Worm (Caenorhabditis elegans) whole organism, mixed stage, embryonic: ENCODE measurements around the gene pud-3.

Experiments used
- ces-1 ChIP-seq: fragments of 150-350 bp; optimal IDR thresholded peaks from 2 replicates; lab custom pipeline; 2014; ENCODE audit warnings: missing biosample characterization, missing genetic modification reagents, missing genetic modification characterization
- elt-3 ChIP-seq: fragments of 150-350 bp; optimal IDR thresholded peaks from 2 replicates; lab custom pipeline; 2014; ENCODE audit warnings: missing biosample characterization, missing genetic modification characterization
- flh-1 ChIP-seq: fragments of 200-800 bp; sonication (Bioruptor generic); optimal IDR thresholded peaks from 2 replicates; lab custom pipeline; 2018; ENCODE audit warnings: mild to moderate bottlenecking, missing genetic modification characterization, moderate library complexity, missing compliant biosample characterization
- lsy-2 ChIP-seq: fragments of 150-350 bp; optimal IDR thresholded peaks from 2 replicates; lab custom pipeline; 2014; ENCODE audit warnings: missing biosample characterization, missing genetic modification characterization
- mab-5 ChIP-seq: fragments of 150-350 bp; optimal IDR thresholded peaks from 2 replicates; lab custom pipeline; 2014; ENCODE audit warnings: missing biosample characterization, missing genetic modification characterization
- mep-1 ChIP-seq: fragments of 150-350 bp; optimal IDR thresholded peaks from 2 replicates; lab custom pipeline; 2017; ENCODE audit warnings: missing biosample characterization, missing genetic modification reagents, missing genetic modification characterization, inconsistent platforms
- nhr-237 ChIP-seq: fragments of 150-350 bp; optimal IDR thresholded peaks from 2 replicates; lab custom pipeline; 2014; ENCODE audit warnings: missing biosample characterization, missing genetic modification characterization
- snpc-4 ChIP-seq: fragments of 150-350 bp; optimal IDR thresholded peaks from 2 replicates; lab custom pipeline; 2014; ENCODE audit warnings: missing biosample characterization, missing genetic modification characterization
- unc-62 ChIP-seq: fragments of 150-350 bp; optimal IDR thresholded peaks from 2 replicates; lab custom pipeline; 2014; ENCODE audit warnings: missing biosample characterization, missing genetic modification reagents, missing genetic modification characterization

- no peak for TF ChIP-seq nhr-237 (tag; lab: Kevin White, UChicago)
- no peak for TF ChIP-seq unc-62 (GFP tag; lab: Kevin White, UChicago)
- TF ChIP-seq elt-3 (tag; lab: Kevin White, UChicago): no peak
- no peak for TF ChIP-seq mep-1 (tag; lab: Kevin White, UChicago)
- TF ChIP-seq flh-1 (GFP tag; lab: Kevin White, UChicago): no peak
- no peak for TF ChIP-seq mab-5 (tag; lab: Kevin White, UChicago)
- no peak for TF ChIP-seq lsy-2
- no peak for TF ChIP-seq ces-1 (GFP tag; lab: Kevin White, UChicago)
- no peak for TF ChIP-seq snpc-4 (tag; lab: Kevin White, UChicago)
Observed at ce11 chrV:2343572-2343971, 18.6 kb upstream of the pud-3 start.
